Fruit fly (Drosophila melanogaster): ENCODE results near the gene Taf2.

Taf2 gene

DNA sequence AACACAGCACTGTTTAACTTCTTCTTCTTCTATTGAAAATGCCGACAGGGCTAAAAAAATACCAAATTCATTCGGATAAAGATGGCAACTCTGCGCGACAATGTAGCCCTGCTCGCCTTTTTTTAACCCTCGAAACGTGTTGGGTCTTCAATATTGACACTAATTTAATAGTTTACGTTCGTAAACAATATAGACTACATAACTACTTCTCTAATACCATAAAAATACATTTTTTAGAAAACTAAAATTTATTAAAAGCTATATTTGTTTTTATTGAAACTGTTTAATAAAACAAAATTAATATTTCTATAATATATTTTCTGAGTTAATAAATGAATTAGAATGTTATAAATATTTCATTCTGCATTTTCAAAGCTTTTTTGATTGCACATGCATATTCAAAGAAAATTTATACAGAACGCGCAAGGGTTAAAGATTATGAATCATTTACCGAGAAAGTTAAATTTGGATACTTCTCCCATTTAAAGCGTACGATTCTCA, at the start of gene Taf2, which contains the start of gene CalpB:
Taf2 (minus strand) TSS at position 54 of the 501 bp plus-strand sequence.
CalpB (plus strand) TSS at position 133 of the 501 bp plus-strand sequence.
- TF ChIP-seq CG13204 (GFP tag; optimal IDR thresholded peaks at IDR 0.05), result no peak
- TF ChIP-seq CG4496 (GFP tag; IDR thresholded peaks at IDR 0.05), result peak; percentile 75
- peak; percentile 93 for TF ChIP-seq D1 (tag; optimal IDR thresholded peaks at IDR 0.05)
- peak; percentile 94 for TF ChIP-seq CG9948 (tag; optimal IDR thresholded peaks at IDR 0.05)
- TF ChIP-seq CG14655 (GFP tag; optimal IDR thresholded peaks at IDR 0.05), result peak; percentile 90
- TF ChIP-seq EcR (GFP tag; optimal IDR thresholded peaks at IDR 0.05), result no peak
- TF ChIP-seq fd96Ca (GFP tag; IDR thresholded peaks at IDR 0.05), result peak; percentile 28; the same call in 1 of the 3 replicates
- no peak for TF ChIP-seq Pif1A (GFP tag; optimal IDR thresholded peaks at IDR 0.05)
- TF ChIP-seq Ets98B (GFP tag; IDR thresholded peaks at IDR 0.05), result peak; percentile 67
- TF ChIP-seq CG12605 (GFP tag; IDR thresholded peaks at IDR 0.05), result peak; percentile 44; the same call in 1 of the 2 replicates
- peak; percentile 92 for TF ChIP-seq CG15710 (tag; optimal IDR thresholded peaks at IDR 0.05)
- TF ChIP-seq CG17806 (tag; optimal IDR thresholded peaks at IDR 0.05), result peak; percentile 88
- TF ChIP-seq Pif1B (GFP tag; optimal IDR thresholded peaks at IDR 0.05), result no peak
- TF ChIP-seq CG32121 (GFP tag; IDR thresholded peaks at IDR 0.05), result peak; percentile 80
- TF ChIP-seq CG8301 (tag; optimal IDR thresholded peaks at IDR 0.05), result peak; percentile 84
- peak; percentile 48 for TF ChIP-seq gl (tag; optimal IDR thresholded peaks at IDR 0.05)
- no peak for TF ChIP-seq CG10348 (GFP tag; IDR thresholded peaks at IDR 0.05)
- peak; percentile 66 for TF ChIP-seq CG34367 (tag; optimal IDR thresholded peaks at IDR 0.05)
- 0 out of 2 replicates have a peak, but pooled peaks have one; percentile 43 for TF ChIP-seq rn (GFP tag; IDR thresholded peaks at IDR 0.05)
- TF ChIP-seq Snoo (tag; optimal IDR thresholded peaks at IDR 0.05), result peak; percentile 84
- peak; percentile 97 for TF ChIP-seq CG8159 (tag; optimal IDR thresholded peaks at IDR 0.05)

dm6 chr3L:9927169-9927568, 38.7 kb upstream of the Taf2 start:
- TF ChIP-seq D1 (tag; optimal IDR thresholded peaks at IDR 0.05), result no peak
- peak; percentile 94 for TF ChIP-seq CG12605 (GFP tag; IDR thresholded peaks at IDR 0.05)
- TF ChIP-seq CG4496 (GFP tag; IDR thresholded peaks at IDR 0.05), result no peak
- TF ChIP-seq CG13204 (GFP tag; optimal IDR thresholded peaks at IDR 0.05), result no peak
- TF ChIP-seq CG15710 (tag; optimal IDR thresholded peaks at IDR 0.05), result no peak
- no peak for TF ChIP-seq gl (tag; optimal IDR thresholded peaks at IDR 0.05)

- TF ChIP-seq rn (GFP tag; IDR thresholded peaks at IDR 0.05) (no peak), Snoo (tag; optimal IDR thresholded peaks at IDR 0.05) (no peak), CG13204 (GFP tag; optimal IDR thresholded peaks at IDR 0.05) (no peak), Pif1B (GFP tag; optimal IDR thresholded peaks at IDR 0.05) (no peak), EcR (GFP tag; optimal IDR thresholded peaks at IDR 0.05) (no peak), CG12605 (GFP tag; IDR thresholded peaks at IDR 0.05) (peak; percentile 40; the same call in 1 of the 2 replicates), CG8159 (tag; optimal IDR thresholded peaks at IDR 0.05) (no peak)
Measured at dm6 chr3L:9907719-9908170, 19.3 kb upstream of the Taf2 start, which contains the start of gene bma. bma (plus strand) TSS chr3L:9908120.

DNA sequence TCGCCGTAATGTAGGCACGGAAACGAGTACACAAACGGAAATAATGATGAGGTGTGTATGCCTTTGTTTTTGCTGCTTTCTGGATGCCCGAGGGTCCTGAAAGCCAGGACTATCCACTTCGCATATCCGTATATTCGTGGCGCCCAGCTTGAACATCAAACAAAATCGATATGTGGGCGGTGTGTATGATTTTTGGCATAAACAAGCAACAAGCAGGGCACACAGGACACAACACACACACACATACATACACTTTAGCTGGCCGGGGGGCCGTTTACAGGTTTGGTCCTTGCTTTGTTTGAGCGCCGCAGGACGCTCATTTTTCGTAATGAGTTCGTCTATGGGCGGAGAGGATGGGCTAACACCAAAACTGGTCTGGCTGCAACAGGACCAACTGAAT, 16.5 kb upstream of the Taf2 start:
- no peak for TF ChIP-seq Snoo (tag; optimal IDR thresholded peaks at IDR 0.05)
- TF ChIP-seq CG13204 (GFP tag; optimal IDR thresholded peaks at IDR 0.05), result no peak
- no peak for TF ChIP-seq CG10348 (GFP tag; IDR thresholded peaks at IDR 0.05)
- no peak for TF ChIP-seq Pif1A (GFP tag; optimal IDR thresholded peaks at IDR 0.05)
- TF ChIP-seq EcR (GFP tag; optimal IDR thresholded peaks at IDR 0.05), result no peak
- TF ChIP-seq CG4496 (GFP tag; IDR thresholded peaks at IDR 0.05), result no peak
- TF ChIP-seq CG9948 (tag; optimal IDR thresholded peaks at IDR 0.05), result no peak
- TF ChIP-seq Ets98B (GFP tag; IDR thresholded peaks at IDR 0.05), result no peak
- TF ChIP-seq CG17806 (tag; optimal IDR thresholded peaks at IDR 0.05), result no peak
- TF ChIP-seq CG14655 (GFP tag; optimal IDR thresholded peaks at IDR 0.05), result no peak

- TF ChIP-seq CG8159 (tag; optimal IDR thresholded peaks at IDR 0.05), result peak; percentile 10
- no peak for TF ChIP-seq D1 (tag; optimal IDR thresholded peaks at IDR 0.05)
- no peak for TF ChIP-seq Snoo (tag; optimal IDR thresholded peaks at IDR 0.05)
Measured at dm6 chr3L:9899046-9899659, 10.7 kb upstream of the Taf2 start, which contains the start of gene nudE. nudE (plus strand) TSS chr3L:9899241.

DNA sequence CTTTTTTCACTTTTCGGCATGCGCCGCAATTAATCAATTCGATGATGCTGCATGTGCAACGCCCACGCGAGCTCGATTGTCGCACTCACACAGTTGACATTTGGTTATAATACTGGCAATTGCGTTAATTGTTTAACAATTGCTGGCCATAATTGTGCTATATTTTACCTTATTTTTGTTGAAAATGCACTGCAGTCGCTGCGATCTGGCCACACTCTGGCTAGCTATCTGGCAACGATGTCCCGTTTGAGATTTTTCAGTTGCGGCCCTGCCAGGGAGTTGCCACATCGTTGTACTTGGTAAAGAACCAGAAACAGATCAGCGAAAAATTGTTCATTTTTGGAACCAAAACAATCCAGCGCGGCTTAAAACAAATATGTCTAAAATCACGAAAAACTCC, 9.9 kb upstream of the Taf2 start, which contains the start of the genes CG6707 and CG46387:
CG6707 (minus strand) TSS at position 221 of the 400 bp plus-strand sequence.
CG46387 (plus strand) TSS at position 272 of the 400 bp plus-strand sequence.
- TF ChIP-seq gl (tag; optimal IDR thresholded peaks at IDR 0.05) (no peak), Snoo (tag; optimal IDR thresholded peaks at IDR 0.05) (no peak), CG8159 (tag; optimal IDR thresholded peaks at IDR 0.05) (peak; percentile 6), CG10348 (GFP tag; IDR thresholded peaks at IDR 0.05) (no peak), CG9948 (tag; optimal IDR thresholded peaks at IDR 0.05) (no peak), CG4496 (GFP tag; IDR thresholded peaks at IDR 0.05) (peak; percentile 44; the same call in 1 of the 3 replicates), rn (GFP tag; IDR thresholded peaks at IDR 0.05) (no peak), D1 (tag; optimal IDR thresholded peaks at IDR 0.05) (no peak)

All from whole organism, pupa.